Fruit fly (Drosophila melanogaster) whole organism, embryonic: ENCODE measurements around the gene Eno.

Source experiments
- CG10431 ChIP-seq: fragments of 200-800 bp; sonication (Bioruptor generic); optimal IDR thresholded peaks from 3 replicates; lab custom pipeline; 2018; ENCODE audit warnings: missing biosample characterization, mild to moderate bottlenecking, missing genetic modification characterization
- CG15011 ChIP-seq: fragments of 200-800 bp; sonication (Bioruptor generic); optimal IDR thresholded peaks from 3 replicates; lab custom pipeline; 2018; ENCODE audit warnings: missing biosample characterization, mild to moderate bottlenecking, missing genetic modification characterization
- CG15269 ChIP-seq: fragments of 200-800 bp; sonication (Bioruptor generic); optimal IDR thresholded peaks from 2 replicates; lab custom pipeline; 2018; ENCODE audit warnings: missing biosample characterization, mild to moderate bottlenecking, missing genetic modification characterization, moderate library complexity
- CG9215 ChIP-seq: fragments of 200-800 bp; sonication (Bioruptor generic); IDR thresholded peaks from 2 replicates; pipeline ENCODE4 v1.3.6; 2022; ENCODE audit warnings: missing biosample characterization, missing genetic modification characterization
- Hr51 ChIP-seq, 2 experiments: fragments of 200-800 bp; sonication (Bioruptor generic); optimal IDR thresholded peaks; 2 replicates in 1 of 2; 3 replicates in 1 of 2; lab custom pipeline; 2016 to 2018; ENCODE audit warnings: missing biosample characterization in 2 of 2, missing genetic modification characterization in 2 of 2, mild to moderate bottlenecking in 1 of 2, moderate library complexity in 1 of 2
- Meics ChIP-seq: fragments of 200-800 bp; sonication (Bioruptor generic); optimal IDR thresholded peaks from 2 replicates; lab custom pipeline; 2017; ENCODE audit warnings: missing biosample characterization, mild to moderate bottlenecking, missing genetic modification characterization
- ase ChIP-seq: fragments of 200-800 bp; sonication (Bioruptor generic); IDR thresholded peaks from 3 replicates; pipeline ENCODE4 v1.3.6; 2022; ENCODE audit warnings: missing biosample characterization, missing genetic modification characterization
- ato ChIP-seq: fragments of 200-800 bp; sonication (Bioruptor generic); IDR thresholded peaks from 2 replicates; pipeline ENCODE4 v1.3.6; 2022; ENCODE audit warnings: missing biosample characterization, missing genetic modification characterization; ENCODE audit not compliant: partially characterized antibody
- gem ChIP-seq: fragments of 200-800 bp; sonication (Bioruptor generic); optimal IDR thresholded peaks from 2 replicates; lab custom pipeline; 2019; ENCODE audit warnings: missing biosample characterization, mild to moderate bottlenecking, missing genetic modification characterization, moderate library complexity
- ken ChIP-seq: fragments of 200-800 bp; sonication (Bioruptor generic); IDR thresholded peaks from 3 replicates; pipeline ENCODE4 v1.3.6; 2022; ENCODE audit warnings: missing biosample characterization, missing genetic modification characterization
- pfk ChIP-seq: fragments of 200-800 bp; sonication (Bioruptor generic); optimal IDR thresholded peaks from 2 replicates; lab custom pipeline; 2018; ENCODE audit warnings: missing biosample characterization, mild to moderate bottlenecking, missing genetic modification characterization, moderate library complexity
- tin ChIP-seq: fragments of 200-800 bp; sonication (Bioruptor generic); optimal IDR thresholded peaks from 3 replicates; lab custom pipeline; 2016; ENCODE audit warnings: missing biosample characterization, missing genetic modification characterization
- usp ChIP-seq: fragments of >200 bp; optimal IDR thresholded peaks from 2 replicates; lab custom pipeline; 2017; ENCODE audit warnings: missing biosample characterization, missing genetic modification characterization

DNA sequence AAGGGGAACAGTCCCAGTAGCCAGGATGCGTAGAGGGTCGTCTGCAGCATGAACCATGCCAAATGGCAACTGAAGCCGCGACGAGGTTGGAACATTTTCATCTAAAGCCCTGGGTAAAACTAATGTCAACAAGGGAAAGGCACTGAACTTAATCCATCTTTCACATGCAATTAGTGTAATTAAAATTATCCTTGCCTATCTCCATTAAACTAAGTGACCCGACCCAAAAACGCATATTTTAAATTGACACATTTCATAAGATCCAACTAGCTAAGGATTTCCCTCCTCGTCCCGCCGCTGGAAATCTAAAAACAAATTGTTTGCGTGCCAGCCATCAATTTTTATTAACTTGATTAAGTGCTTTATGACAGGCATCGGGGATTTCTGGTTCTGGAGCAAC lies 26.9 kb upstream of the Eno start, which contains the start of gene Gr22f:
- TF ChIP-seq usp (GFP tag; lab: Kevin White, UChicago) (no peak), Hr51 (GFP tag; optimal IDR thresholded peaks at IDR 0.05; lab: Kevin White, UChicago) (no peak), pfk (no peak), ken (GFP tag; lab: Robert Waterston, UW) (no peak), CG9215 (GFP tag; lab: Robert Waterston, UW) (no peak), CG10431 (GFP tag; lab: Kevin White, UChicago) (no peak), CG15011 (no peak), tin (no peak), ato (GFP tag; lab: Robert Waterston, UW) (no peak), Meics (no peak), ase (GFP tag; lab: Robert Waterston, UW) (no peak), gem (tag; lab: Kevin White, UChicago) (no peak), CG15269 (no peak)
